Fruit fly (Drosophila melanogaster) whole organism, embryonic: ENCODE data around the gene Rip11.

Source experiments
- Ada2b ChIP-seq: fragments of 200-800 bp; sonication (Bioruptor generic); IDR thresholded peaks from 2 replicates; pipeline ENCODE4 v1.3.6; 2022; ENCODE audit warnings: missing biosample characterization, missing genetic modification characterization
- Adf1 ChIP-seq: fragments of 200-800 bp; sonication (Bioruptor generic); IDR thresholded peaks from 2 replicates; pipeline ENCODE4 v1.3.6; 2022; ENCODE audit warnings: missing biosample characterization, missing genetic modification characterization
- Aef1 ChIP-seq: fragments of 200-800 bp; sonication (Bioruptor generic); IDR thresholded peaks from 3 replicates; pipeline ENCODE4 v1.3.6; 2022; ENCODE audit warnings: missing biosample characterization, missing genetic modification characterization
- Blimp-1 ChIP-seq: fragments of 200-800 bp; sonication (Bioruptor generic); optimal IDR thresholded peaks from 3 replicates; lab custom pipeline; 2018; ENCODE audit warnings: missing biosample characterization, missing genetic modification characterization, mild to moderate bottlenecking, moderate library complexity, missing genetic modification reagents
- CG11247 ChIP-seq: fragments of 200-800 bp; sonication (Bioruptor generic); IDR thresholded peaks from 2 replicates; pipeline ENCODE4 v1.3.6; 2022; ENCODE audit warnings: missing biosample characterization, missing genetic modification characterization
- CG11504 ChIP-seq: fragments of 200-800 bp; sonication (Bioruptor generic); optimal IDR thresholded peaks from 3 replicates; lab custom pipeline; 2019; ENCODE audit warnings: missing biosample characterization, mild to moderate bottlenecking, missing genetic modification characterization, moderate library complexity
- CG12659 ChIP-seq: fragments of 200-800 bp; sonication (Bioruptor generic); optimal IDR thresholded peaks from 3 replicates; lab custom pipeline; 2017; ENCODE audit warnings: mild to moderate bottlenecking, missing biosample characterization, missing genetic modification reagents, missing genetic modification characterization
- CG12744 ChIP-seq: fragments of 200-800 bp; sonication (Bioruptor generic); optimal IDR thresholded peaks from 2 replicates; lab custom pipeline; 2016; ENCODE audit warnings: missing biosample characterization, missing genetic modification characterization
- CG14965 ChIP-seq: fragments of 200-800 bp; sonication (Bioruptor generic); optimal IDR thresholded peaks from 2 replicates; lab custom pipeline; 2016; ENCODE audit warnings: missing biosample characterization, missing genetic modification characterization, borderline replicate concordance
- CG18764 ChIP-seq: fragments of 200-800 bp; sonication (Bioruptor generic); optimal IDR thresholded peaks from 3 replicates; lab custom pipeline; 2016; ENCODE audit warnings: missing biosample characterization, missing genetic modification characterization
- CG2199 ChIP-seq: fragments of 200-800 bp; sonication (Bioruptor generic); IDR thresholded peaks from 3 replicates; pipeline ENCODE4 v1.3.6; 2022; ENCODE audit warnings: missing biosample characterization, missing genetic modification characterization
- CG2889 ChIP-seq: fragments of 200-800 bp; sonication (Bioruptor generic); IDR thresholded peaks from 3 replicates; pipeline ENCODE4 v1.3.6; 2022; ENCODE audit warnings: missing biosample characterization, missing genetic modification characterization
- CG3163 ChIP-seq: fragments of 200-800 bp; sonication (Bioruptor generic); optimal IDR thresholded peaks from 3 replicates; lab custom pipeline; 2016; ENCODE audit warnings: missing biosample characterization, missing genetic modification characterization
- CG32772 ChIP-seq: fragments of 200-800 bp; sonication (Bioruptor generic); IDR thresholded peaks from 2 replicates; pipeline ENCODE4 v1.3.6; 2022; ENCODE audit warnings: missing biosample characterization, missing genetic modification characterization
- CG3847 ChIP-seq: fragments of 200-800 bp; sonication (Bioruptor generic); IDR thresholded peaks from 2 replicates; pipeline ENCODE4 v1.3.6; 2022; ENCODE audit warnings: missing biosample characterization, missing genetic modification characterization
- CG4707 ChIP-seq: fragments of 200-800 bp; sonication (Bioruptor generic); optimal IDR thresholded peaks from 2 replicates; lab custom pipeline; 2018; ENCODE audit warnings: missing biosample characterization, mild to moderate bottlenecking, missing genetic modification characterization, moderate library complexity
- CG5180 ChIP-seq: fragments of 200-800 bp; sonication (Bioruptor generic); optimal IDR thresholded peaks from 3 replicates; lab custom pipeline; 2017; ENCODE audit warnings: missing biosample characterization, missing genetic modification characterization, mild to moderate bottlenecking, moderate library complexity, missing genetic modification reagents
- CG8290 ChIP-seq, 3 experiments: fragments of 200-800 bp; sonication (Bioruptor generic); optimal IDR thresholded peaks; 2 replicates each; lab custom pipeline; 2016 to 2019; ENCODE audit warnings: missing biosample characterization in 3 of 3, missing genetic modification characterization in 3 of 3, mild to moderate bottlenecking in 2 of 3, moderate library complexity in 1 of 3
- CG9727 ChIP-seq: fragments of 200-800 bp; sonication (Bioruptor generic); optimal IDR thresholded peaks from 3 replicates; lab custom pipeline; 2017; ENCODE audit warnings: missing biosample characterization, mild to moderate bottlenecking, missing genetic modification characterization
- Deaf1 ChIP-seq: fragments of 200-800 bp; optimal IDR thresholded peaks from 3 replicates; lab custom pipeline; 2019; ENCODE audit warnings: missing biosample characterization, mild to moderate bottlenecking, missing genetic modification characterization, moderate library complexity
- Hr51 ChIP-seq, 2 experiments: fragments of 200-800 bp; sonication (Bioruptor generic); optimal IDR thresholded peaks; 2 replicates in 1 of 2; 3 replicates in 1 of 2; lab custom pipeline; 2016 to 2018; ENCODE audit warnings: missing biosample characterization in 2 of 2, missing genetic modification characterization in 2 of 2, mild to moderate bottlenecking in 1 of 2, moderate library complexity in 1 of 2
- Jarid2 ChIP-seq: fragments of 200-800 bp; sonication (Bioruptor generic); optimal IDR thresholded peaks from 3 replicates; lab custom pipeline; 2017; ENCODE audit warnings: mild to moderate bottlenecking, missing biosample characterization, missing genetic modification reagents, missing genetic modification characterization
- Lpt ChIP-seq: fragments of >200 bp; optimal IDR thresholded peaks from 2 replicates; lab custom pipeline; 2018; ENCODE audit warnings: missing biosample characterization, missing genetic modification characterization
- Med ChIP-seq: fragments of 200-800 bp; sonication (Bioruptor generic); peaks from one replicate; lab custom pipeline; 2016; ENCODE audit warnings: missing biosample characterization, missing genetic modification characterization, mild to moderate bottlenecking, inconsistent platforms, moderate library complexity
- NfI ChIP-seq: fragments of 200-800 bp; sonication (Bioruptor generic); optimal IDR thresholded peaks from 3 replicates; lab custom pipeline; 2018; ENCODE audit warnings: missing biosample characterization, mild to moderate bottlenecking, missing genetic modification characterization, moderate library complexity
- Side ChIP-seq: fragments of 200-800 bp; sonication (Bioruptor generic); optimal IDR thresholded peaks from 2 replicates; lab custom pipeline; 2016; ENCODE audit warnings: missing biosample characterization, missing genetic modification characterization
- TFAM ChIP-seq: fragments of 200-800 bp; sonication (Bioruptor generic); optimal IDR thresholded peaks from 2 replicates; lab custom pipeline; 2017; ENCODE audit warnings: missing biosample characterization, missing genetic modification characterization, inconsistent platforms
- ato ChIP-seq: fragments of 200-800 bp; sonication (Bioruptor generic); IDR thresholded peaks from 2 replicates; pipeline ENCODE4 v1.3.6; 2022; ENCODE audit warnings: missing biosample characterization, missing genetic modification characterization; ENCODE audit not compliant: partially characterized antibody
- chn ChIP-seq: fragments of 200-800 bp; sonication (Bioruptor generic); optimal IDR thresholded peaks from 2 replicates; lab custom pipeline; 2016; ENCODE audit warnings: missing biosample characterization, missing genetic modification characterization
- crol ChIP-seq: fragments of 200-800 bp; sonication (Bioruptor generic); IDR thresholded peaks from 2 replicates; pipeline ENCODE4 v1.3.6; 2022; ENCODE audit warnings: missing biosample characterization, missing genetic modification characterization
- dpn ChIP-seq, 2 experiments: fragments of 200-800 bp; sonication (Bioruptor generic); optimal IDR thresholded peaks; 3 replicates each; lab custom pipeline; 2016; ENCODE audit warnings: missing biosample characterization in 2 of 2, missing genetic modification characterization in 2 of 2
- ems ChIP-seq: fragments of 200-800 bp; sonication (Bioruptor generic); optimal IDR thresholded peaks from 3 replicates; lab custom pipeline; 2016; ENCODE audit warnings: missing biosample characterization, missing genetic modification characterization
- hkb ChIP-seq, 2 experiments: fragments of 200-800 bp in 1 of 2; fragments of >200 bp in 1 of 2; sonication (Bioruptor generic) in 1 of 2; IDR thresholded peaks in 1 of 2; optimal IDR thresholded peaks in 1 of 2; 2 replicates each; pipeline versions ENCODE4 v1.3.6 to Lab custom; 2017 to 2022; ENCODE audit warnings: missing biosample characterization in 1 of 2, missing genetic modification characterization in 1 of 2
- kay ChIP-seq: fragments of 200-800 bp; sonication (Bioruptor generic); optimal IDR thresholded peaks from 2 replicates; lab custom pipeline; 2016; ENCODE audit warnings: missing biosample characterization, missing genetic modification characterization
- knrl ChIP-seq: fragments of 200-800 bp; sonication (Bioruptor generic); IDR thresholded peaks from 3 replicates; pipeline ENCODE4 v1.3.6; 2022; ENCODE audit warnings: missing biosample characterization, missing genetic modification characterization; ENCODE audit not compliant: partially characterized antibody
- onecut ChIP-seq: fragments of 200-800 bp; sonication (Bioruptor generic); IDR thresholded peaks from 2 replicates; pipeline ENCODE4 v1.3.6; 2022; ENCODE audit warnings: missing biosample characterization, missing genetic modification characterization
- pita ChIP-seq: fragments of 200-800 bp; sonication (Bioruptor generic); optimal IDR thresholded peaks from 2 replicates; lab custom pipeline; 2017; ENCODE audit warnings: missing biosample characterization, mild to moderate bottlenecking, missing genetic modification characterization
- pnt ChIP-seq: fragments of 200-800 bp; sonication (Bioruptor generic); optimal IDR thresholded peaks from 3 replicates; lab custom pipeline; 2016; ENCODE audit warnings: missing biosample characterization, missing genetic modification characterization
- scrt ChIP-seq: fragments of 200-800 bp; sonication (Bioruptor generic); optimal IDR thresholded peaks from 2 replicates; lab custom pipeline; 2018; ENCODE audit warnings: missing biosample characterization, mild to moderate bottlenecking, missing genetic modification characterization, moderate library complexity
- sens ChIP-seq: fragments of 200-800 bp; sonication (Bioruptor generic); peaks from one replicate; lab custom pipeline; 2016; ENCODE audit warnings: missing biosample characterization, missing genetic modification characterization
- slp2 ChIP-seq: fragments of 200-800 bp; sonication (Bioruptor generic); optimal IDR thresholded peaks from 2 replicates; lab custom pipeline; 2016; ENCODE audit warnings: missing biosample characterization, missing genetic modification characterization
- sqz ChIP-seq: fragments of 200-800 bp; sonication (Bioruptor generic); optimal IDR thresholded peaks from 3 replicates; lab custom pipeline; 2018; ENCODE audit warnings: missing biosample characterization, mild to moderate bottlenecking, missing genetic modification characterization
- tgo ChIP-seq: fragments of 200-800 bp; sonication (Bioruptor generic); IDR thresholded peaks from 3 replicates; pipeline ENCODE4 v1.3.6; 2022; ENCODE audit warnings: missing biosample characterization, missing genetic modification characterization
- tll ChIP-seq, 2 experiments: fragments of 200-800 bp in 1 of 2; fragments of >200 bp in 1 of 2; sonication (Bioruptor generic) in 1 of 2; optimal IDR thresholded peaks; 2 replicates each; lab custom pipeline; 2017 to 2019; ENCODE audit warnings: missing biosample characterization in 2 of 2, missing genetic modification characterization in 2 of 2, mild to moderate bottlenecking in 1 of 2, moderate library complexity in 1 of 2
- vvl ChIP-seq: fragments of 200-800 bp; sonication (Bioruptor generic); IDR thresholded peaks from 2 replicates; pipeline ENCODE4 v1.3.6; 2022; ENCODE audit warnings: missing biosample characterization, missing genetic modification characterization
- yki ChIP-seq: fragments of >200 bp; optimal IDR thresholded peaks from 3 replicates; lab custom pipeline; 2018
- z ChIP-seq: fragments of 200-800 bp; sonication (Bioruptor generic); IDR thresholded peaks from 3 replicates; pipeline ENCODE4 v1.3.6; 2022; ENCODE audit warnings: missing biosample characterization, missing genetic modification characterization
- zen ChIP-seq: fragments of 200-800 bp; sonication (Bioruptor generic); optimal IDR thresholded peaks from 3 replicates; lab custom pipeline; 2018; ENCODE audit warnings: missing biosample characterization, mild to moderate bottlenecking, missing genetic modification characterization, moderate library complexity

The Rip11 gene

DNA sequence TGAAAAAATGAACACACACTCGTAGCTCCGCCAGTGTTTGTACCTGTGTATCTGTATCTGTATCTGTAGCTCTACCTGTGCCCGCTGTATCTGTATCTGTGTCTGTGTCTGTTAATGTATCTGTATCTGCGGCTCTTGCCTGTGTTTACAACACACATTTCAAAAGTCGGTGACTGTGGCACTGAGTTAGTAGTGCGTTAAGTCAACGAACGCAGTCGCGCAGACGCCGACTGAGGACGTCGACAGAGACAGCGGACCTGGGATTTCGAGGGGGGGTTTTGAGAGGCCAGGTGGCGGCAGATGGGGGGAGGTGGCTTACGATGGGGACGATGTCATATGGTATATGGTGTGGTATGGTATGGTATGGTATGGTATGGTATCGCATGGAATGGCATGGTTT is 20.8 kb upstream of the Rip11 start (continued):
- no peak for TF ChIP-seq CG14965 (GFP tag; lab: Kevin White, UChicago)
- no peak for TF ChIP-seq CG18764 (GFP tag; lab: Kevin White, UChicago)
- TF ChIP-seq tll (GFP tag; optimal IDR thresholded peaks at IDR 0.05; lab: Kevin White, UChicago), result peak in 1 of 2 experiments; percentile 96
- TF ChIP-seq Blimp-1, result peak; percentile 53
- no peak for TF ChIP-seq CG9727 (GFP tag; lab: Kevin White, UChicago)
- no peak for TF ChIP-seq NfI
- no peak for TF ChIP-seq slp2 (GFP tag; lab: Kevin White, UChicago)
- TF ChIP-seq crol (GFP tag; lab: Robert Waterston, UW), result peak; percentile 59
- peak; percentile 26 for TF ChIP-seq zen (tag; lab: Kevin White, UChicago)
- TF ChIP-seq CG11504, result no peak

DNA sequence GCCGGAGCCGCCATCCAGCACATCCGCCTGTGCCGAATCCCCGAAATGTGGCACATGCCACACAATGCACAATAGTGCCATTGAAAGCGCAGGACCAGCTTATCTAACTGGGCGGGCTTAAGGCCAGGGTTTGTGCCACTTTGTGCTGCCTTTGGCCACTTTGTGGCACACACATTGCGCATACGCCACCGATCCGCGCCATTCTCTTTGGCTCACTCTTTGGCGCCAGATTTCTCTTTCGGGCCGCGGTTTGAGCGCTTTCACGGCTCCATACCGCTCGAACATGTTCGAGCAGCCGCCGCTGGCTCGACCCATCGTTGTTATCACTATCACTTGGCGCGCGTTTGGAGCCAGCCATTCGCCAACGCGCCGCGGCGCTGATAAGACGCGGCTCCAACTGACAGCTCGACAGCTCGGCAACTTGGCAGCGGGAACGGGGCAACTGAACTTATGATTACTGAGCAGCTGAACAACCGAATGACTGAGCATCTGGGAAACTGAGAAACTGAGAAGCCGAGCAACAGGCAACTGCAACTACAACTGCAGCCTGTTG is 18.3 kb upstream of the Rip11 start:
- TF ChIP-seq pnt (no peak), ato (GFP tag; lab: Robert Waterston, UW) (no peak), CG5180 (peak; percentile 98), Hr51 (GFP tag; optimal IDR thresholded peaks at IDR 0.05; lab: Kevin White, UChicago) (no peak), CG12659 (GFP tag; lab: Kevin White, UChicago) (no peak), Blimp-1 (peak; percentile 7), dpn (GFP tag; optimal IDR thresholded peaks at IDR 0.05; lab: Kevin White, UChicago) (no peak), onecut (GFP tag; lab: Robert Waterston, UW) (no peak), Jarid2 (GFP tag; lab: Kevin White, UChicago) (peak; percentile 36), chn (GFP tag; lab: Kevin White, UChicago) (no peak), CG32772 (GFP tag; lab: Robert Waterston, UW) (no peak), Adf1 (GFP tag; lab: Robert Waterston, UW) (peak; percentile 30; the same call in 1 of the 2 replicates), CG8290 (GFP tag; optimal IDR thresholded peaks at IDR 0.05; lab: Kevin White, UChicago) (no peak), CG8290 (tag; optimal IDR thresholded peaks at IDR 0.05; lab: Kevin White, UChicago) (no peak), knrl (0 out of 3 replicates have a peak, but pooled peaks have one; percentile 9), hkb (optimal IDR thresholded peaks at IDR 0.05; lab: Kevin White, UChicago) (no peak), hkb (GFP tag; IDR thresholded peaks at IDR 0.05; lab: Robert Waterston, UW) (no peak), CG2199 (no peak), ems (GFP tag; lab: Kevin White, UChicago) (no peak), CG11247 (no peak), vvl (GFP tag; lab: Robert Waterston, UW) (0 out of 2 replicates have a peak, but pooled peaks have one; percentile 13), tgo (no peak), Lpt (GFP tag; lab: Kevin White, UChicago) (no peak), CG12744 (GFP tag; lab: Kevin White, UChicago) (no peak), CG2889 (GFP tag; lab: Robert Waterston, UW) (no peak), crol (GFP tag; lab: Robert Waterston, UW) (peak; percentile 16; the same call in 1 of the 2 replicates), scrt (no peak), Med (GFP tag; lab: Kevin White, UChicago) (peak; percentile 13), Side (no peak), z (peak; percentile 92), Deaf1 (tag; lab: Kevin White, UChicago) (peak; percentile 33), sqz (GFP tag; lab: Kevin White, UChicago) (no peak), CG3163 (peak; percentile 81), sens (no peak), CG4707 (GFP tag; lab: Kevin White, UChicago) (no peak), Aef1 (GFP tag; lab: Robert Waterston, UW) (no peak), Ada2b (GFP tag; lab: Robert Waterston, UW) (no peak), kay (GFP tag; lab: Kevin White, UChicago) (no peak), TFAM (no peak), pita (GFP tag; lab: Kevin White, UChicago) (no peak), CG3847 (GFP tag; lab: Robert Waterston, UW) (no peak), yki (lab: Kevin White, UChicago) (no peak)
